Fruit fly (Drosophila melanogaster) Kc167 (cell line): Measurements from ENCODE around the gene CG4995.

Experiments used
- h ChIP-seq: fragments of >200 bp; optimal IDR thresholded peaks from 3 replicates; lab custom pipeline; 2018; ENCODE audit warnings: missing external identifiers
- psq ChIP-seq: fragments of >200 bp; optimal IDR thresholded peaks from 2 replicates; lab custom pipeline; 2017; ENCODE audit warnings: missing external identifiers

DNA sequence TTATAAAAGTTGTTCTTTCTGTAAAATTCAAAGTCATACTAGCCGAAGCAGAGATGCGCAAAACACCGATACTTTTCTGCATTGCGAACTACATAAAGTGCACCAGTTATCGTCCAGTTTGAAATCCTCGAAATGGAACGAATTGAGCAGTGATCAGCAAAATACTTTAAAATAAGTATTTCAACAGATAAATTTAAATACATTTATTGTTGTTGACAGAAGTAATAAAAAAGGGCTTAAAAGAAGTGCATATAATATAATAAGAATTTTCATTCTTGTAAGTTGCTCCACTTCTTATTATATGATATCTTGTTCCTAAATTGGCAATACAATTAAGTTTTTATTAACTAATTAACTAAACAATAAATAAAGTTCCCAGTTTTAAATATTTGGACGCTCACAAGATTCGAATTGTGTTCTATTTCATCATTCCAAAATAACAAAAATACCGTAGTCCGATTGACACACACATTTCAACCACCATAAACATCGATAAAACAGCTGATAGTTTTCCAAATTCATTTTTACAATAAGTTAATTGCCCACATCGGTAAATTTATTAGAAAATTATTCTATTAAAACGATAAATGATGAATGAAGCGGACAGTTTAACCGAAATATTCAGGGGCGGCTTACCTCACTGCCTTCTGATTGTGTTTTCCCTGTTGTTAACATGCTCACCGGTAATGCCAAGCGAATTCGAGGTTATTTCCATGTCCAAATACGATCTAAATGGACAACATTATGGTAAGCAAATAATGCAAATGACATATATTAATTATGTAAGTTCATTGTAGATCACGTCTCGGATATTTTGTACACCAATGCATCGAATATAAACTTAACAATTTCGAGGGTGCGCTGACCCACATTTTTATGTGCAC is 7.7 kb upstream of the CG4995 start, which contains the start of the genes Usp14 and CG4972:
- TF ChIP-seq psq = no peak
- TF ChIP-seq h = no peak
